Fruit fly (Drosophila melanogaster): Measurements from ENCODE around the gene Wdr81.

Gene Wdr81

DNA sequence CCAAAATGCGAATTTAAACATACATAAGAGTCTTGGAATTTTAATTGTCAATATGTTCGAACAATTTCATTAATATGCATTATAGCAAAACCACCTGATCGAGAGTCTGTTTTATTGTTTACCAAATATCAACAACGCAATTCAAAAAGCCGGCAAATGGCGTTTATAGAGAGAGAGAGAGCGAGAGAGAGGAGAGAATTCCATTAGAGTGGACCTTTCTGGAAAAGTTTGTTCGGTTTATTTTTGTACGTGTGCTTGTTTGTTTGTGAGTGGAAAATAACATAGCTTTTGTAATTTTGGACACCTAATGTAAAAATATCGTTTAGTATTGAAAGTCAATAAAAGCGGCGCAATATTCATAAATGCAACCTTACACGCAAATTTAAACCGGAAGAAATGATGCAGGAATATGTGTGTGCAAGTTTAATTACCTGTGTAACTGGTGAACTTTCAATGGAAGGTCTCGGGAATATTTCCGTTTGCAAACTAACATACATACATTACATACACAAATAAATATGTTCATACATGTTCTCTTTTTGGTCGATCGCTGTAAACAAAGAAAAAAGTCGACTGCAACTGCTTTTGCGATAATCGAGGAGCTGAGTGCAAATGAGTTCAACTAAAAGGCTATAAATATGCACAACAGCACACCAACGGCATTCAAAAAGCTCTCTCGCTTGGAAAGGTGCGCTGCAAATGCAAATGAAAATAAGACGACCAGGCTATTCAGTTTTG is 24.0 kb upstream of the Wdr81 start, which contains the start of gene CG6785 (continued):
- TF ChIP-seq unc-4 (GFP tag; IDR thresholded peaks at IDR 0.05; ENCODE audit: partially characterized antibody): 0 out of 2 replicates have a peak, but pooled peaks have one; percentile 17
- TF ChIP-seq ab (GFP tag; optimal IDR thresholded peaks at IDR 0.05): no peak
- TF ChIP-seq CG6791 (GFP tag; IDR thresholded peaks at IDR 0.05; ENCODE audit: partially characterized antibody): no peak
- TF ChIP-seq pros (GFP tag; optimal IDR thresholded peaks at IDR 0.05): no peak
- peak; percentile 37 for TF ChIP-seq trem (tag; optimal IDR thresholded peaks at IDR 0.05)
- TF ChIP-seq Asciz (GFP tag; optimal IDR thresholded peaks at IDR 0.05): peak; percentile 98
- TF ChIP-seq CG10147 (GFP tag; optimal IDR thresholded peaks at IDR 0.05): peak; percentile 52
- TF ChIP-seq CG15514 (GFP tag; optimal IDR thresholded peaks at IDR 0.05): peak; percentile 86
- TF ChIP-seq CG16815 (GFP tag; optimal IDR thresholded peaks at IDR 0.05): no peak
- TF ChIP-seq hth (optimal IDR thresholded peaks at IDR 0.05): no peak
- no peak for TF ChIP-seq sc (optimal IDR thresholded peaks at IDR 0.05)
- peak; percentile 79 for TF ChIP-seq sc (GFP tag; optimal IDR thresholded peaks at IDR 0.05)
- peak; percentile 96 for TF ChIP-seq Med (GFP tag)
- no peak for TF ChIP-seq CG2129 (GFP tag; IDR thresholded peaks at IDR 0.05; ENCODE audit: partially characterized antibody)
- TF ChIP-seq her (GFP tag; optimal IDR thresholded peaks at IDR 0.05): peak; percentile 91
- TF ChIP-seq phol (tag; optimal IDR thresholded peaks at IDR 0.05): peak; percentile 62
- peak; percentile 95 for TF ChIP-seq CG12071 (GFP tag; optimal IDR thresholded peaks at IDR 0.05)
- TF ChIP-seq dmrt11E (tag; optimal IDR thresholded peaks at IDR 0.05): peak; percentile 69
- peak; percentile 72 for TF ChIP-seq az2 (GFP tag; optimal IDR thresholded peaks at IDR 0.05)
- TF ChIP-seq bigmax (GFP tag; optimal IDR thresholded peaks at IDR 0.05): peak; percentile 52
- TF ChIP-seq CG14441 (GFP tag; IDR thresholded peaks at IDR 0.05): peak; percentile 28; the same call in 1 of the 2 replicates
- peak; percentile 93 for TF ChIP-seq CG10209 (GFP tag; optimal IDR thresholded peaks at IDR 0.05)
- TF ChIP-seq CG17385 (GFP tag; optimal IDR thresholded peaks at IDR 0.05): peak; percentile 83
- TF ChIP-seq CG31441 (GFP tag; IDR thresholded peaks at IDR 0.05): peak; percentile 66
- TF ChIP-seq sens-2 (GFP tag; IDR thresholded peaks at IDR 0.05): peak; percentile 29; the same call in 1 of the 2 replicates
- TF ChIP-seq tap (tag; optimal IDR thresholded peaks at IDR 0.05): peak; percentile 76
- peak; percentile 59 for TF ChIP-seq Kr (GFP tag; optimal IDR thresholded peaks at IDR 0.05)
- no peak for TF ChIP-seq Hmx (GFP tag; optimal IDR thresholded peaks at IDR 0.05)
- TF ChIP-seq knrl (GFP tag; IDR thresholded peaks at IDR 0.05; ENCODE audit: partially characterized antibody): no peak
- TF ChIP-seq h (optimal IDR thresholded peaks at IDR 0.05): no peak
- TF ChIP-seq Hr78 (GFP tag; optimal IDR thresholded peaks at IDR 0.05): peak in 1 of 2 experiments; percentile 52
- TF ChIP-seq vnd (GFP tag; IDR thresholded peaks at IDR 0.05; ENCODE audit: partially characterized antibody): no peak
- no peak for TF ChIP-seq CG6272 (GFP tag; IDR thresholded peaks at IDR 0.05)
- peak; percentile 85 for TF ChIP-seq lbe (GFP tag; optimal IDR thresholded peaks at IDR 0.05)
- peak; percentile 86 for TF ChIP-seq CG33213 (GFP tag; optimal IDR thresholded peaks at IDR 0.05)
- peak; percentile 90 for TF ChIP-seq CG12659 (GFP tag; optimal IDR thresholded peaks at IDR 0.05)
- peak; percentile 68; the same call in 1 of the 3 replicates for TF ChIP-seq gce (GFP tag; IDR thresholded peaks at IDR 0.05)
- peak; percentile 81 for TF ChIP-seq Six4 (GFP tag; optimal IDR thresholded peaks at IDR 0.05)
- peak; percentile 72 for TF ChIP-seq CG8388 (GFP tag; optimal IDR thresholded peaks at IDR 0.05)
- peak; percentile 29 for TF ChIP-seq CG17829 (tag; optimal IDR thresholded peaks at IDR 0.05)
- peak; percentile 93 for TF ChIP-seq fd64A (GFP tag; optimal IDR thresholded peaks at IDR 0.05)
- TF ChIP-seq Hey (tag; optimal IDR thresholded peaks at IDR 0.05): peak; percentile 86
- TF ChIP-seq CG17328 (GFP tag; IDR thresholded peaks at IDR 0.05): peak; percentile 59
- peak; percentile 42; the same call in 1 of the 2 replicates for TF ChIP-seq Rfx (GFP tag; IDR thresholded peaks at IDR 0.05)
- TF ChIP-seq sisA (GFP tag; IDR thresholded peaks at IDR 0.05): no peak
- no peak for TF ChIP-seq CG32772 (GFP tag; IDR thresholded peaks at IDR 0.05)
- TF ChIP-seq shn (GFP tag; optimal IDR thresholded peaks at IDR 0.05): peak; percentile 68
- peak; percentile 88 for TF ChIP-seq CG12219 (GFP tag; optimal IDR thresholded peaks at IDR 0.05)
- no peak for TF ChIP-seq CG11696 (GFP tag; IDR thresholded peaks at IDR 0.05)
